Fruit fly (Drosophila melanogaster) whole organism, prepupa: ENCODE data around the gene Cyp4g15.

ENCODE experiments used
- Blimp-1 ChIP-seq: fragments of 200-800 bp; sonication (Bioruptor generic); optimal IDR thresholded peaks from 3 replicates; lab custom pipeline; 2017; ENCODE audit warnings: missing biosample characterization, missing genetic modification characterization, mild to moderate bottlenecking, moderate library complexity, missing genetic modification reagents
- CG10631 ChIP-seq: fragments of 200-800 bp; sonication (Bioruptor generic); optimal IDR thresholded peaks from 2 replicates; lab custom pipeline; 2016; ENCODE audit warnings: missing biosample characterization, missing genetic modification characterization
- CG10669 ChIP-seq: fragments of 200-800 bp; sonication (Bioruptor generic); optimal IDR thresholded peaks from 3 replicates; lab custom pipeline; 2018; ENCODE audit warnings: missing biosample characterization, mild to moderate bottlenecking, missing genetic modification characterization, moderate library complexity
- CG11294 ChIP-seq: fragments of 200-800 bp; sonication (Bioruptor generic); IDR thresholded peaks from 2 replicates; pipeline ENCODE4 v1.3.6; 2022; ENCODE audit warnings: missing biosample characterization, missing genetic modification characterization
- CG11902 ChIP-seq: fragments of 200-800 bp; sonication (Bioruptor generic); optimal IDR thresholded peaks from 3 replicates; lab custom pipeline; 2016; ENCODE audit warnings: missing biosample characterization, missing genetic modification characterization
- CG15336 ChIP-seq: fragments of 200-800 bp; sonication (Bioruptor generic); IDR thresholded peaks from 2 replicates; pipeline ENCODE4 v1.3.6; 2022; ENCODE audit warnings: missing biosample characterization, missing genetic modification characterization
- CG3032 ChIP-seq: fragments of 200-800 bp; optimal IDR thresholded peaks from 2 replicates; lab custom pipeline; 2019; ENCODE audit warnings: missing biosample characterization, mild to moderate bottlenecking, missing genetic modification characterization, moderate library complexity
- CG31627 ChIP-seq: fragments of 200-800 bp; sonication (Bioruptor generic); optimal IDR thresholded peaks from 3 replicates; lab custom pipeline; 2016; ENCODE audit warnings: missing biosample characterization, missing genetic modification characterization
- CG32006 ChIP-seq: fragments of 200-800 bp; sonication (Bioruptor generic); optimal IDR thresholded peaks from 3 replicates; lab custom pipeline; 2017; ENCODE audit warnings: missing biosample characterization, mild to moderate bottlenecking, missing genetic modification characterization
- CG3919 ChIP-seq: fragments of 200-800 bp; sonication (Bioruptor generic); optimal IDR thresholded peaks from 3 replicates; lab custom pipeline; 2016; ENCODE audit warnings: missing biosample characterization, missing genetic modification characterization
- CG6792 ChIP-seq: fragments of 200-800 bp; sonication (Bioruptor generic); optimal IDR thresholded peaks from 3 replicates; lab custom pipeline; 2016; ENCODE audit warnings: missing biosample characterization, missing genetic modification characterization
- CG6808 ChIP-seq: fragments of 200-800 bp; sonication (Bioruptor generic); optimal IDR thresholded peaks from 3 replicates; lab custom pipeline; 2017; ENCODE audit warnings: missing biosample characterization, missing genetic modification characterization, mild to moderate bottlenecking, moderate library complexity, missing genetic modification reagents
- CG6854 ChIP-seq: fragments of 200-800 bp; sonication (Bioruptor generic); optimal IDR thresholded peaks from 2 replicates; lab custom pipeline; 2017; ENCODE audit warnings: missing biosample characterization, mild to moderate bottlenecking, missing genetic modification characterization
- CG7368 ChIP-seq: fragments of 200-800 bp; sonication (Bioruptor generic); optimal IDR thresholded peaks from 3 replicates; lab custom pipeline; 2016; ENCODE audit warnings: missing biosample characterization, missing genetic modification characterization
- CG8119 ChIP-seq: fragments of 200-800 bp; sonication (Bioruptor generic); IDR thresholded peaks from 3 replicates; pipeline ENCODE4 v1.3.6; 2022; ENCODE audit warnings: missing biosample characterization, missing genetic modification characterization
- CG8319 ChIP-seq: fragments of 200-800 bp; sonication (Bioruptor generic); optimal IDR thresholded peaks from 3 replicates; lab custom pipeline; 2016; ENCODE audit warnings: missing biosample characterization, missing genetic modification characterization
- CG8632 ChIP-seq: fragments of 200-800 bp; sonication (Bioruptor generic); optimal IDR thresholded peaks from 3 replicates; lab custom pipeline; 2016; ENCODE audit warnings: missing biosample characterization, missing genetic modification characterization
- Eip75B ChIP-seq: fragments of 200-800 bp; sonication (Bioruptor generic); optimal IDR thresholded peaks from 3 replicates; lab custom pipeline; 2016; ENCODE audit warnings: missing biosample characterization, missing genetic modification characterization
- Eip78C ChIP-seq: fragments of 200-800 bp; sonication (Bioruptor generic); peaks from one replicate; lab custom pipeline; 2016; ENCODE audit warnings: missing biosample characterization, missing genetic modification characterization
- Eip93F ChIP-seq: fragments of 200-800 bp; sonication (Bioruptor generic); optimal IDR thresholded peaks from 2 replicates; lab custom pipeline; 2016; ENCODE audit warnings: missing biosample characterization, mild to moderate bottlenecking, missing genetic modification characterization
- Ets21C ChIP-seq: fragments of 200-800 bp; sonication (Bioruptor generic); optimal IDR thresholded peaks from 3 replicates; lab custom pipeline; 2016; ENCODE audit warnings: missing biosample characterization, missing genetic modification characterization
- Hr38 ChIP-seq: sonication (Bioruptor generic); optimal IDR thresholded peaks from 2 replicates; lab custom pipeline; 2016; ENCODE audit warnings: missing biosample characterization, missing genetic modification characterization
- Hr39 ChIP-seq: fragments of 200-800 bp; sonication (Bioruptor generic); optimal IDR thresholded peaks from 2 replicates; lab custom pipeline; 2016; ENCODE audit warnings: missing biosample characterization, missing genetic modification characterization
- Hr4 ChIP-seq: fragments of 200-800 bp; sonication (Bioruptor generic); optimal IDR thresholded peaks from 3 replicates; lab custom pipeline; 2016; ENCODE audit warnings: missing biosample characterization, missing genetic modification characterization
- Lpt ChIP-seq: fragments of 200-800 bp; sonication (Bioruptor generic); optimal IDR thresholded peaks from 3 replicates; lab custom pipeline; 2016; ENCODE audit warnings: missing biosample characterization, missing genetic modification characterization
- Met ChIP-seq: fragments of 200-800 bp; sonication (Bioruptor generic); optimal IDR thresholded peaks from 3 replicates; lab custom pipeline; 2016; ENCODE audit warnings: missing biosample characterization, missing genetic modification characterization
- Smox ChIP-seq: fragments of 200-800 bp; sonication (Bioruptor generic); optimal IDR thresholded peaks from 3 replicates; lab custom pipeline; 2016; ENCODE audit warnings: missing biosample characterization, missing genetic modification characterization
- Sox14 ChIP-seq: fragments of 200-800 bp; sonication (Bioruptor generic); optimal IDR thresholded peaks from 3 replicates; lab custom pipeline; 2016; ENCODE audit warnings: missing biosample characterization, missing genetic modification characterization
- cyc ChIP-seq: fragments of 200-800 bp; sonication (Bioruptor generic); optimal IDR thresholded peaks from 3 replicates; lab custom pipeline; 2016; ENCODE audit warnings: missing biosample characterization, missing genetic modification characterization
- dac ChIP-seq: fragments of 200-800 bp; sonication (Bioruptor generic); optimal IDR thresholded peaks from 2 replicates; lab custom pipeline; 2017; ENCODE audit warnings: missing biosample characterization, mild to moderate bottlenecking, missing genetic modification characterization
- dsx ChIP-seq: fragments of 200-800 bp; optimal IDR thresholded peaks from 3 replicates; lab custom pipeline; 2019; ENCODE audit warnings: missing biosample characterization, mild to moderate bottlenecking, missing genetic modification characterization, moderate library complexity; ENCODE audit not compliant: poor library complexity, severe bottlenecking
- eg ChIP-seq: fragments of 200-800 bp; sonication (Bioruptor generic); IDR thresholded peaks from 3 replicates; pipeline ENCODE4 v1.3.6; 2022; ENCODE audit warnings: missing biosample characterization, missing genetic modification characterization
- esn ChIP-seq: fragments of 200-800 bp; sonication (Bioruptor generic); optimal IDR thresholded peaks from 2 replicates; lab custom pipeline; 2016; ENCODE audit warnings: missing biosample characterization, mild to moderate bottlenecking, missing genetic modification characterization, moderate library complexity
- fd59A ChIP-seq: fragments of 200-800 bp; sonication (Bioruptor generic); optimal IDR thresholded peaks from 2 replicates; lab custom pipeline; 2017; ENCODE audit warnings: missing biosample characterization, mild to moderate bottlenecking, missing genetic modification characterization, missing genetic modification reagents
- fd85E ChIP-seq: fragments of 200-800 bp; sonication (Bioruptor generic); optimal IDR thresholded peaks from 3 replicates; lab custom pipeline; 2016; ENCODE audit warnings: missing biosample characterization, missing genetic modification characterization
- fkh ChIP-seq: fragments of 200-800 bp; sonication (Bioruptor generic); optimal IDR thresholded peaks from 3 replicates; lab custom pipeline; 2017; ENCODE audit warnings: missing biosample characterization, mild to moderate bottlenecking, missing genetic modification characterization, moderate library complexity
- lz ChIP-seq: fragments of 200-800 bp; sonication (Bioruptor generic); optimal IDR thresholded peaks from 3 replicates; lab custom pipeline; 2016; ENCODE audit warnings: missing biosample characterization, missing genetic modification characterization
- net ChIP-seq: fragments of 200-800 bp; sonication (Bioruptor generic); optimal IDR thresholded peaks from 3 replicates; lab custom pipeline; 2016; ENCODE audit warnings: missing biosample characterization, missing genetic modification characterization
- salr ChIP-seq, 2 experiments: fragments of 200-800 bp; sonication (Bioruptor generic); optimal IDR thresholded peaks; 3 replicates each; lab custom pipeline; 2016 to 2018; ENCODE audit warnings: missing biosample characterization in 2 of 2, missing genetic modification characterization in 2 of 2, mild to moderate bottlenecking in 1 of 2
- spab ChIP-seq: fragments of 200-800 bp; sonication (Bioruptor generic); optimal IDR thresholded peaks from 2 replicates; lab custom pipeline; 2017; ENCODE audit warnings: missing biosample characterization, mild to moderate bottlenecking, missing genetic modification characterization, missing genetic modification reagents
- ss ChIP-seq, 2 experiments: fragments of 200-800 bp; sonication (Bioruptor generic); optimal IDR thresholded peaks; 2 replicates in 1 of 2; 3 replicates in 1 of 2; lab custom pipeline; 2017 to 2018; ENCODE audit warnings: mild to moderate bottlenecking in 2 of 2, missing biosample characterization in 2 of 2, missing genetic modification characterization in 2 of 2, moderate library complexity in 1 of 2
- svp ChIP-seq: fragments of 200-800 bp; sonication (Bioruptor generic); peaks from one replicate; lab custom pipeline; 2016; ENCODE audit warnings: missing biosample characterization, missing genetic modification characterization
- topi ChIP-seq: fragments of 200-800 bp; sonication (Bioruptor generic); optimal IDR thresholded peaks from 3 replicates; lab custom pipeline; 2016; ENCODE audit warnings: missing biosample characterization, missing genetic modification characterization
- vri ChIP-seq: fragments of 200-800 bp; sonication (Bioruptor generic); optimal IDR thresholded peaks from 3 replicates; lab custom pipeline; 2016; ENCODE audit warnings: missing biosample characterization, mild to moderate bottlenecking, missing genetic modification characterization

Gene Cyp4g15

dm6 chrX:11464047-11464446, 12.8 kb upstream of the Cyp4g15 start:
- TF ChIP-seq CG15336 (GFP tag; lab: Robert Waterston, UW) = no peak
- no peak for TF ChIP-seq CG6854
- TF ChIP-seq CG3032 (tag; lab: Kevin White, UChicago) = no peak
- TF ChIP-seq CG8632 (GFP tag; lab: Kevin White, UChicago) = no peak
- no peak for TF ChIP-seq Lpt
- TF ChIP-seq topi = no peak
- TF ChIP-seq CG11902 (GFP tag; lab: Kevin White, UChicago) = no peak
- TF ChIP-seq cyc = no peak
- TF ChIP-seq svp (GFP tag; lab: Kevin White, UChicago) = no peak
- TF ChIP-seq fkh = no peak
- TF ChIP-seq vri = no peak
- TF ChIP-seq Sox14 (GFP tag; lab: Kevin White, UChicago) = no peak
- no peak for TF ChIP-seq CG31627 (GFP tag; lab: Kevin White, UChicago)
- TF ChIP-seq, all 60 proteins: peak for 0

- TF ChIP-seq Met (GFP tag; lab: Kevin White, UChicago) = no peak
- 0 out of 2 replicates have a peak, but pooled peaks have one; percentile 30 for TF ChIP-seq CG15336 (GFP tag; lab: Robert Waterston, UW)
Measured at dm6 chrX:11466757-11467156, 10.1 kb upstream of the Cyp4g15 start.

dm6 chrX:11468304-11468703, 8.6 kb upstream of the Cyp4g15 start:
- TF ChIP-seq CG11294 = no peak
- TF ChIP-seq CG10669 (GFP tag; lab: Kevin White, UChicago) = no peak
- no peak for TF ChIP-seq ss (GFP tag; optimal IDR thresholded peaks at IDR 0.05; lab: Kevin White, UChicago)

- TF ChIP-seq Hr4 (GFP tag; lab: Kevin White, UChicago) = no peak
- TF ChIP-seq Blimp-1 = peak; percentile 98
- TF ChIP-seq Eip78C (GFP tag; lab: Kevin White, UChicago) = peak; percentile 22
Measured at dm6 chrX:11483297-11483696, 6.4 kb downstream of the Cyp4g15 start, which contains the start of gene Uba5. Uba5 (plus strand) TSS chrX:11483518.

- no peak for TF ChIP-seq eg
- TF ChIP-seq Smox = no peak
- TF ChIP-seq Hr39 (GFP tag; lab: Kevin White, UChicago) = no peak
- TF ChIP-seq dsx (GFP tag; lab: Kevin White, UChicago) = peak; percentile 37
- no peak for TF ChIP-seq CG6792
- no peak for TF ChIP-seq CG11902 (GFP tag; lab: Kevin White, UChicago)
- TF ChIP-seq net (GFP tag; lab: Kevin White, UChicago) = no peak
- TF ChIP-seq Ets21C (GFP tag; lab: Kevin White, UChicago) = no peak
- no peak for TF ChIP-seq CG8319 (GFP tag; lab: Kevin White, UChicago)
- no peak for TF ChIP-seq lz (GFP tag; lab: Kevin White, UChicago)
- no peak for TF ChIP-seq Eip75B (GFP tag; lab: Kevin White, UChicago)
- peak; percentile 19 for TF ChIP-seq CG6808
- TF ChIP-seq CG10631 (GFP tag; lab: Kevin White, UChicago) = no peak
- no peak for TF ChIP-seq fkh
- TF ChIP-seq CG31627 (GFP tag; lab: Kevin White, UChicago) = no peak
- TF ChIP-seq Eip93F (GFP tag; lab: Kevin White, UChicago) = no peak
- TF ChIP-seq CG15336 (GFP tag; lab: Robert Waterston, UW) = 0 out of 2 replicates have a peak, but pooled peaks have one; percentile 28
- TF ChIP-seq CG7368 (GFP tag; lab: Kevin White, UChicago) = no peak
- peak; percentile 49; the same call in 2 of the 3 replicates for TF ChIP-seq CG8119 (GFP tag; lab: Robert Waterston, UW)
- TF ChIP-seq vri = no peak
- no peak for TF ChIP-seq cyc
- TF ChIP-seq CG32006 = no peak
- TF ChIP-seq salr (GFP tag; optimal IDR thresholded peaks at IDR 0.05; lab: Kevin White, UChicago) = no peak
- TF ChIP-seq fd59A = no peak
- no peak for TF ChIP-seq CG3919 (GFP tag; lab: Kevin White, UChicago)
- no peak for TF ChIP-seq dac (GFP tag; lab: Kevin White, UChicago)
- no peak for TF ChIP-seq spab (GFP tag; lab: Kevin White, UChicago)
- TF ChIP-seq Hr38 (GFP tag; lab: Kevin White, UChicago) = no peak
- no peak for TF ChIP-seq fd85E (GFP tag; lab: Kevin White, UChicago)
- TF ChIP-seq esn (GFP tag; lab: Kevin White, UChicago) = no peak
- TF ChIP-seq Met (GFP tag; lab: Kevin White, UChicago) = no peak
- TF ChIP-seq Sox14 (GFP tag; lab: Kevin White, UChicago) = no peak
- TF ChIP-seq CG6854 = no peak
- no peak for TF ChIP-seq Blimp-1
Measured at dm6 chrX:11485075-11485474, 8.2 kb downstream of the Cyp4g15 start, which contains the start of gene Spase25. Spase25 (plus strand) TSS chrX:11485250.
